Fruit fly (Drosophila melanogaster): Measurements from ENCODE around the gene MFS3.

The MFS3 gene

dm6 chr2L:1144371-1145360 lies 1.7 kb downstream of the MFS3 start (continued):
- TF ChIP-seq CrebB (tag; optimal IDR thresholded peaks at IDR 0.05) (peak; percentile 1), mld (GFP tag; IDR thresholded peaks at IDR 0.05; ENCODE audit: partially characterized antibody) (no peak), CG1233 (GFP tag; optimal IDR thresholded peaks at IDR 0.05) (peak; percentile 43), CG13894 (tag; optimal IDR thresholded peaks at IDR 0.05) (peak; percentile 31), CG5953 (GFP tag; IDR thresholded peaks at IDR 0.05) (no peak), MBD-R2 (GFP tag; IDR thresholded peaks at IDR 0.05) (no peak; the same call in 1 of the 2 replicates), kah (GFP tag; optimal IDR thresholded peaks at IDR 0.05) (peak; percentile 2), CG3726 (GFP tag; IDR thresholded peaks at IDR 0.05) (no peak), aop (GFP tag; IDR thresholded peaks at IDR 0.05) (no peak), CG13775 (GFP tag; optimal IDR thresholded peaks at IDR 0.05) (no peak), CG2678 (tag; optimal IDR thresholded peaks at IDR 0.05) (peak; percentile 81), PHDP (tag; optimal IDR thresholded peaks at IDR 0.05) (peak; percentile 63), CG15479 (GFP tag; optimal IDR thresholded peaks at IDR 0.05) (no peak), Fer2 (tag; optimal IDR thresholded peaks at IDR 0.05) (no peak), CG6654 (GFP tag; optimal IDR thresholded peaks at IDR 0.05) (peak; percentile 4), Atf-2 (GFP tag; optimal IDR thresholded peaks at IDR 0.05) (no peak), Sox100B (GFP tag; optimal IDR thresholded peaks at IDR 0.05) (no peak), sima (GFP tag; optimal IDR thresholded peaks at IDR 0.05) (no peak), CG13123 (GFP tag; optimal IDR thresholded peaks at IDR 0.05) (no peak), Ptx1 (GFP tag; IDR thresholded peaks at IDR 0.05) (peak; percentile 59), CG3065 (GFP tag; optimal IDR thresholded peaks at IDR 0.05) (no peak), CG14667 (GFP tag; IDR thresholded peaks at IDR 0.05) (no peak), sd (tag; optimal IDR thresholded peaks at IDR 0.05) (no peak), Fer1 (GFP tag; optimal IDR thresholded peaks at IDR 0.05) (peak; percentile 47), GATAe (GFP tag; conservative IDR thresholded peaks at IDR 0.05) (no peak), CG10462 (GFP tag; optimal IDR thresholded peaks at IDR 0.05) (peak; percentile 1), amos (GFP tag; IDR thresholded peaks at IDR 0.05; ENCODE audit: partially characterized antibody) (no peak), gem (tag; optimal IDR thresholded peaks at IDR 0.05) (peak; percentile 81), CG12071 (GFP tag; optimal IDR thresholded peaks at IDR 0.05) (peak; percentile 65), gce (GFP tag; IDR thresholded peaks at IDR 0.05) (no peak), z (GFP tag; IDR thresholded peaks at IDR 0.05) (no peak), CG8281 (tag; optimal IDR thresholded peaks at IDR 0.05) (peak; percentile 0), peb (GFP tag; IDR thresholded peaks at IDR 0.05) (no peak), eve (GFP tag; optimal IDR thresholded peaks at IDR 0.05) (no peak), her (GFP tag; optimal IDR thresholded peaks at IDR 0.05) (no peak), Antp (GFP tag; optimal IDR thresholded peaks at IDR 0.05) (peak; percentile 28), ken (GFP tag; IDR thresholded peaks at IDR 0.05) (peak; percentile 62; the same call in 1 of the 3 replicates), psq (GFP tag; optimal IDR thresholded peaks at IDR 0.05) (no peak), slou (GFP tag; optimal IDR thresholded peaks at IDR 0.05) (no peak), CG42726 (GFP tag; IDR thresholded peaks at IDR 0.05; ENCODE audit: partially characterized antibody) (no peak), Nf-YA (GFP tag; IDR thresholded peaks at IDR 0.05) (no peak), Doc3 (GFP tag; IDR thresholded peaks at IDR 0.05; ENCODE audit: partially characterized antibody) (no peak), CG11504 (tag; optimal IDR thresholded peaks at IDR 0.05) (no peak), Hr51 (GFP tag; optimal IDR thresholded peaks at IDR 0.05) (peak in 1 of 2 experiments; percentile 61), Opbp (GFP tag; IDR thresholded peaks at IDR 0.05; ENCODE audit: partially characterized antibody) (no peak), jigr1 (GFP tag; IDR thresholded peaks at IDR 0.05) (no peak), ems (GFP tag; optimal IDR thresholded peaks at IDR 0.05) (no peak), CG1602 (GFP tag; optimal IDR thresholded peaks at IDR 0.05) (peak; percentile 36)
